Worm (Caenorhabditis elegans) whole organism, late embryonic: ENCODE results near the gene W06G6.11.

ENCODE experiments used
- C38D4.7 ChIP-seq: fragments of 200-800 bp; sonication (Bioruptor generic); optimal IDR thresholded peaks from 2 replicates; lab custom pipeline; 2018; ENCODE audit warnings: mild to moderate bottlenecking, missing genetic modification characterization, moderate library complexity, missing compliant biosample characterization
- ama-1 ChIP-seq: fragments of 150-350 bp; optimal IDR thresholded peaks from 2 replicates; lab custom pipeline; 2014
- elt-2 ChIP-seq: sonication (generic microtip); optimal IDR thresholded peaks from 2 replicates; lab custom pipeline; 2016; ENCODE audit warnings: missing genetic modification reagents, missing genetic modification characterization, missing compliant biosample characterization
- lin-11 ChIP-seq: fragments of 200-800 bp; sonication (Bioruptor generic); optimal IDR thresholded peaks from 2 replicates; lab custom pipeline; 2018; ENCODE audit warnings: mild to moderate bottlenecking, missing genetic modification characterization, missing compliant biosample characterization
- nhr-11 ChIP-seq: fragments of 150-350 bp; optimal IDR thresholded peaks from 2 replicates; lab custom pipeline; 2014; ENCODE audit warnings: missing biosample characterization, missing genetic modification characterization

- TF ChIP-seq lin-11 = no peak
- no peak for TF ChIP-seq elt-2 (tag; lab: Kevin White, UChicago)
- no peak for TF ChIP-seq ama-1 (lab: Kevin White, UChicago)
- no peak for TF ChIP-seq C38D4.7 (GFP tag; lab: Kevin White, UChicago)
- no peak for TF ChIP-seq nhr-11 (tag; lab: Kevin White, UChicago)
Observed at ce11 chrV:16674399-16674798, 25.3 kb upstream of the W06G6.11 start.
